Fruit fly (Drosophila melanogaster): ENCODE measurements around the gene CG32246.
A peak's percentile ranks its signal among the peaks of the same experiment; 100 is the strongest.

Gene CG32246

dm6 chr3L:4625387-4626386 lies 4.7 kb downstream of the CG32246 start, which contains the start of gene Src64B:
Gene Src64B (minus strand): TSS chr3L:4626196.
- TF ChIP-seq pad (GFP tag; optimal IDR thresholded peaks at IDR 0.05) (peak; percentile 90), CG33017 (tag; optimal IDR thresholded peaks at IDR 0.05) (no peak), cic (GFP tag; optimal IDR thresholded peaks at IDR 0.05) (peak; percentile 11), CG12768 (GFP tag; optimal IDR thresholded peaks at IDR 0.05) (no peak), CG7045 (GFP tag; optimal IDR thresholded peaks at IDR 0.05) (peak; percentile 29), Hr96 (GFP tag; optimal IDR thresholded peaks at IDR 0.05) (no peak), bab1 (GFP tag; optimal IDR thresholded peaks at IDR 0.05) (peak; percentile 66), tj (GFP tag; optimal IDR thresholded peaks at IDR 0.05) (peak; percentile 62), Mnt (GFP tag; optimal IDR thresholded peaks at IDR 0.05) (peak; percentile 57), Clk (GFP tag; optimal IDR thresholded peaks at IDR 0.05) (no peak), CG7101 (tag; optimal IDR thresholded peaks at IDR 0.05) (peak; percentile 19), kay (GFP tag; ENCODE audit: borderline replicate concordance) (peak; percentile 58), CG1620 (GFP tag; optimal IDR thresholded peaks at IDR 0.05) (peak; percentile 36), cnc (optimal IDR thresholded peaks at IDR 0.05) (no peak), toe (GFP tag; optimal IDR thresholded peaks at IDR 0.05) (no peak), ovo (GFP tag; optimal IDR thresholded peaks at IDR 0.05) (peak; percentile 19), Crg-1 (GFP tag; optimal IDR thresholded peaks at IDR 0.05) (peak; percentile 41), CG5204 (GFP tag; optimal IDR thresholded peaks at IDR 0.05) (no peak), CG14711 (tag; optimal IDR thresholded peaks at IDR 0.05) (no peak), CG11617 (GFP tag; optimal IDR thresholded peaks at IDR 0.05) (peak; percentile 12)

- TF ChIP-seq bab1 (GFP tag; optimal IDR thresholded peaks at IDR 0.05): no peak
- TF ChIP-seq CG33017 (tag; optimal IDR thresholded peaks at IDR 0.05): no peak
- TF ChIP-seq cic (GFP tag; optimal IDR thresholded peaks at IDR 0.05): no peak
- TF ChIP-seq CG11617 (GFP tag; optimal IDR thresholded peaks at IDR 0.05): no peak
- TF ChIP-seq ovo (GFP tag; optimal IDR thresholded peaks at IDR 0.05): no peak
- no peak for TF ChIP-seq pad (GFP tag; optimal IDR thresholded peaks at IDR 0.05)
- TF ChIP-seq Mnt (GFP tag; optimal IDR thresholded peaks at IDR 0.05): no peak
- no peak for TF ChIP-seq CG12768 (GFP tag; optimal IDR thresholded peaks at IDR 0.05)
- no peak for TF ChIP-seq CG7045 (GFP tag; optimal IDR thresholded peaks at IDR 0.05)
- no peak for TF ChIP-seq Crg-1 (GFP tag; optimal IDR thresholded peaks at IDR 0.05)
- TF ChIP-seq tj (GFP tag; optimal IDR thresholded peaks at IDR 0.05): no peak
- TF ChIP-seq Clk (GFP tag; optimal IDR thresholded peaks at IDR 0.05): no peak
- TF ChIP-seq Hr96 (GFP tag; optimal IDR thresholded peaks at IDR 0.05): no peak
- TF ChIP-seq CG5204 (GFP tag; optimal IDR thresholded peaks at IDR 0.05): no peak
- no peak for TF ChIP-seq cnc (optimal IDR thresholded peaks at IDR 0.05)
- no peak for TF ChIP-seq CG14711 (tag; optimal IDR thresholded peaks at IDR 0.05)
- TF ChIP-seq CG1620 (GFP tag; optimal IDR thresholded peaks at IDR 0.05): no peak
- TF ChIP-seq CG7101 (tag; optimal IDR thresholded peaks at IDR 0.05): no peak
These were observed 5.4 kb downstream of the CG32246 start, which contains the start of gene HDAC1 for dm6 chr3L:4626434-4626833. Gene HDAC1 (plus strand): TSS chr3L:4626734.

dm6 chr3L:4627012-4627411 lies 6.0 kb downstream of the CG32246 start:
- TF ChIP-seq cic (GFP tag; optimal IDR thresholded peaks at IDR 0.05) (peak; percentile 10), Crg-1 (GFP tag; optimal IDR thresholded peaks at IDR 0.05) (no peak), CG1620 (GFP tag; optimal IDR thresholded peaks at IDR 0.05) (no peak), Mnt (GFP tag; optimal IDR thresholded peaks at IDR 0.05) (peak; percentile 12), bab1 (GFP tag; optimal IDR thresholded peaks at IDR 0.05) (no peak)

- TF ChIP-seq Clk (GFP tag; optimal IDR thresholded peaks at IDR 0.05): no peak
- TF ChIP-seq CG7045 (GFP tag; optimal IDR thresholded peaks at IDR 0.05): no peak
- TF ChIP-seq CG12768 (GFP tag; optimal IDR thresholded peaks at IDR 0.05): no peak
- no peak for TF ChIP-seq bab1 (GFP tag; optimal IDR thresholded peaks at IDR 0.05)
- TF ChIP-seq Crg-1 (GFP tag; optimal IDR thresholded peaks at IDR 0.05): no peak
- TF ChIP-seq ovo (GFP tag; optimal IDR thresholded peaks at IDR 0.05): no peak
- TF ChIP-seq CG14711 (tag; optimal IDR thresholded peaks at IDR 0.05): no peak
- no peak for TF ChIP-seq pad (GFP tag; optimal IDR thresholded peaks at IDR 0.05)
- TF ChIP-seq CG5204 (GFP tag; optimal IDR thresholded peaks at IDR 0.05): no peak
- TF ChIP-seq CG7101 (tag; optimal IDR thresholded peaks at IDR 0.05): no peak
- TF ChIP-seq CG11617 (GFP tag; optimal IDR thresholded peaks at IDR 0.05): no peak
- TF ChIP-seq kay (GFP tag; ENCODE audit: borderline replicate concordance): no peak
These were observed 13.7 kb downstream of the CG32246 start, which contains the start of gene CG13716 for dm6 chr3L:4634689-4635088. Gene CG13716 (minus strand): TSS chr3L:4634789.

dm6 chr3L:4647976-4648375 lies 27.0 kb downstream of the CG32246 start, which contains the start of gene TTLL1B:
Gene TTLL1B (plus strand): TSS chr3L:4648276.
- TF ChIP-seq ovo (GFP tag; optimal IDR thresholded peaks at IDR 0.05): no peak
- TF ChIP-seq toe (GFP tag; optimal IDR thresholded peaks at IDR 0.05): no peak
- TF ChIP-seq bab1 (GFP tag; optimal IDR thresholded peaks at IDR 0.05): no peak
- TF ChIP-seq CG12768 (GFP tag; optimal IDR thresholded peaks at IDR 0.05): no peak
- no peak for TF ChIP-seq pad (GFP tag; optimal IDR thresholded peaks at IDR 0.05)

dm6 chr3L:4667289-4667688 lies 46.3 kb downstream of the CG32246 start, which contains the start of gene CG32236:
Gene CG32236 (minus strand): TSS chr3L:4667389.
- TF ChIP-seq cic (GFP tag; optimal IDR thresholded peaks at IDR 0.05): no peak
- TF ChIP-seq toe (GFP tag; optimal IDR thresholded peaks at IDR 0.05): no peak
- TF ChIP-seq CG33017 (tag; optimal IDR thresholded peaks at IDR 0.05): no peak
- TF ChIP-seq kay (GFP tag; ENCODE audit: borderline replicate concordance): no peak
- no peak for TF ChIP-seq bab1 (GFP tag; optimal IDR thresholded peaks at IDR 0.05)
- no peak for TF ChIP-seq Mnt (GFP tag; optimal IDR thresholded peaks at IDR 0.05)
- TF ChIP-seq CG7045 (GFP tag; optimal IDR thresholded peaks at IDR 0.05): no peak
- TF ChIP-seq CG11617 (GFP tag; optimal IDR thresholded peaks at IDR 0.05): no peak
- no peak for TF ChIP-seq CG12768 (GFP tag; optimal IDR thresholded peaks at IDR 0.05)

All from whole organism, adult.